Worm (Caenorhabditis elegans) whole organism, L3 larva: Measurements from ENCODE around the gene cutl-5.

ENCODE experiments used
- R02D3.7 ChIP-seq: fragments of 150-350 bp; optimal IDR thresholded peaks from 2 replicates; lab custom pipeline; 2014; ENCODE audit warnings: missing biosample characterization, missing genetic modification characterization
- ZK546.5 ChIP-seq: sonication (generic microtip); optimal IDR thresholded peaks from 2 replicates; lab custom pipeline; 2017; ENCODE audit warnings: missing biosample characterization, missing genetic modification characterization
- aly-2 ChIP-seq: fragments of 150-350 bp; optimal IDR thresholded peaks from 2 replicates; lab custom pipeline; 2014; ENCODE audit warnings: missing biosample characterization, missing genetic modification characterization
- ama-1 ChIP-seq: fragments of 150-350 bp; optimal IDR thresholded peaks from 2 replicates; lab custom pipeline; 2018
- ceh-16 ChIP-seq: sonication (generic microtip); optimal IDR thresholded peaks from 2 replicates; lab custom pipeline; 2017; ENCODE audit warnings: missing biosample characterization, missing genetic modification characterization
- ceh-28 ChIP-seq: fragments of 150-350 bp; optimal IDR thresholded peaks from 2 replicates; lab custom pipeline; 2014; ENCODE audit warnings: missing biosample characterization, missing genetic modification reagents, missing genetic modification characterization
- ceh-82 ChIP-seq: fragments of 150-350 bp; optimal IDR thresholded peaks from 2 replicates; lab custom pipeline; 2014; ENCODE audit warnings: missing biosample characterization, missing genetic modification characterization
- ceh-9 ChIP-seq: sonication (generic microtip); optimal IDR thresholded peaks from 2 replicates; lab custom pipeline; 2018; ENCODE audit warnings: missing biosample characterization, missing genetic modification characterization
- daf-12 ChIP-seq: fragments of 150-350 bp; optimal IDR thresholded peaks from 2 replicates; lab custom pipeline; 2014; ENCODE audit warnings: missing biosample characterization, missing genetic modification reagents, missing genetic modification characterization
- egl-27 ChIP-seq: sonication (generic microtip); optimal IDR thresholded peaks from 4 replicates; lab custom pipeline; 2017; ENCODE audit warnings: missing biosample characterization, missing genetic modification reagents, missing genetic modification characterization
- egl-5 ChIP-seq: fragments of 150-350 bp; optimal IDR thresholded peaks from 2 replicates; lab custom pipeline; 2017; ENCODE audit warnings: missing biosample characterization, missing genetic modification reagents, missing genetic modification characterization, inconsistent platforms
- elt-1 ChIP-seq: fragments of 150-350 bp; optimal IDR thresholded peaks from 2 replicates; lab custom pipeline; 2014; ENCODE audit warnings: missing biosample characterization, missing genetic modification characterization
- elt-2 ChIP-seq: sonication (generic microtip); optimal IDR thresholded peaks from 2 replicates; lab custom pipeline; 2016; ENCODE audit warnings: missing genetic modification reagents, mild to moderate bottlenecking, missing genetic modification characterization, missing compliant biosample characterization
- elt-3 ChIP-seq, 3 experiments: fragments of 150-350 bp in 1 of 3; sonication (generic microtip) in 2 of 3; optimal IDR thresholded peaks; 2 replicates in 2 of 3; 4 replicates in 1 of 3; lab custom pipeline; 2014 to 2017; ENCODE audit warnings: missing biosample characterization in 3 of 3, missing genetic modification characterization in 3 of 3
- eor-1 ChIP-seq, 2 experiments: fragments of 150-350 bp; optimal IDR thresholded peaks; 2 replicates each; lab custom pipeline; 2014 to 2018; ENCODE audit warnings: missing biosample characterization in 2 of 2, missing genetic modification characterization in 2 of 2
- hmg-11 ChIP-seq: sonication (generic microtip); optimal IDR thresholded peaks from 2 replicates; lab custom pipeline; 2016; ENCODE audit warnings: missing genetic modification characterization, missing compliant biosample characterization
- jun-1 ChIP-seq: fragments of 150-350 bp; optimal IDR thresholded peaks from 2 replicates; lab custom pipeline; 2014; ENCODE audit warnings: missing biosample characterization, missing genetic modification reagents, missing genetic modification characterization
- lin-39 ChIP-seq: fragments of 150-350 bp; optimal IDR thresholded peaks from 2 replicates; lab custom pipeline; 2018; ENCODE audit warnings: missing biosample characterization, missing genetic modification reagents, missing genetic modification characterization
- lsy-12 ChIP-seq: sonication (generic microtip); optimal IDR thresholded peaks from 2 replicates; lab custom pipeline; 2016; ENCODE audit warnings: mild to moderate bottlenecking, missing genetic modification characterization, missing compliant biosample characterization
- mdl-1 ChIP-seq: fragments of 150-350 bp; optimal IDR thresholded peaks from 2 replicates; lab custom pipeline; 2014; ENCODE audit warnings: missing biosample characterization, missing genetic modification characterization
- mml-1 ChIP-seq: fragments of 150-350 bp; sonication (generic microtip); optimal IDR thresholded peaks from 3 replicates; lab custom pipeline; 2014; ENCODE audit warnings: missing biosample characterization, missing genetic modification characterization
- nfya-1 ChIP-seq: sonication (generic microtip); optimal IDR thresholded peaks from 2 replicates; lab custom pipeline; 2017; ENCODE audit warnings: missing genetic modification characterization, mild to moderate bottlenecking, missing compliant biosample characterization, antibody characterized with exemption, moderate library complexity; ENCODE audit not compliant: insufficient read depth
- nhr-12 ChIP-seq: fragments of 150-350 bp; optimal IDR thresholded peaks from 2 replicates; lab custom pipeline; 2014; ENCODE audit warnings: missing biosample characterization, missing genetic modification characterization
- nhr-23 ChIP-seq: fragments of 150-350 bp; optimal IDR thresholded peaks from 2 replicates; lab custom pipeline; 2014; ENCODE audit warnings: missing biosample characterization, missing genetic modification reagents, missing genetic modification characterization
- nhr-237 ChIP-seq: fragments of 150-350 bp; optimal IDR thresholded peaks from 2 replicates; lab custom pipeline; 2014; ENCODE audit warnings: missing biosample characterization, missing genetic modification characterization
- nhr-25 ChIP-seq: sonication (generic microtip); optimal IDR thresholded peaks from 2 replicates; lab custom pipeline; 2017; ENCODE audit warnings: missing biosample characterization, missing genetic modification characterization
- nhr-28 ChIP-seq: fragments of 150-350 bp; optimal IDR thresholded peaks from 2 replicates; lab custom pipeline; 2014; ENCODE audit warnings: missing biosample characterization, missing genetic modification characterization
- nhr-43 ChIP-seq: sonication (generic microtip); optimal IDR thresholded peaks from 2 replicates; lab custom pipeline; 2016; ENCODE audit warnings: mild to moderate bottlenecking, missing genetic modification characterization, missing compliant biosample characterization; ENCODE audit not compliant: poor library complexity, severe bottlenecking
- nhr-67 ChIP-seq: fragments of 150-350 bp; optimal IDR thresholded peaks from 2 replicates; lab custom pipeline; 2014; ENCODE audit warnings: missing biosample characterization, missing genetic modification characterization
- nhr-76 ChIP-seq: fragments of 150-350 bp; sonication (generic microtip); optimal IDR thresholded peaks from 5 replicates; lab custom pipeline; 2014; ENCODE audit warnings: missing biosample characterization, missing genetic modification characterization
- nhr-77 ChIP-seq: fragments of 150-350 bp; optimal IDR thresholded peaks from 2 replicates; lab custom pipeline; 2014; ENCODE audit warnings: missing biosample characterization, missing genetic modification characterization
- pha-4 ChIP-seq: fragments of 150-350 bp; optimal IDR thresholded peaks from 2 replicates; lab custom pipeline; 2014; ENCODE audit warnings: missing biosample characterization, missing genetic modification reagents, missing genetic modification characterization
- pqm-1 ChIP-seq: fragments of 150-350 bp; optimal IDR thresholded peaks from 2 replicates; lab custom pipeline; 2017; ENCODE audit warnings: missing biosample characterization, missing genetic modification characterization, inconsistent platforms
- sea-2 ChIP-seq: fragments of 150-350 bp; sonication (generic microtip); optimal IDR thresholded peaks from 4 replicates; lab custom pipeline; 2014; ENCODE audit warnings: missing biosample characterization, missing genetic modification reagents, missing genetic modification characterization
- skn-1 ChIP-seq: fragments of 150-350 bp; optimal IDR thresholded peaks from 2 replicates; lab custom pipeline; 2014; ENCODE audit warnings: missing biosample characterization, missing genetic modification characterization
- snpc-4 ChIP-seq: fragments of 150-350 bp; optimal IDR thresholded peaks from 2 replicates; lab custom pipeline; 2014; ENCODE audit warnings: missing biosample characterization, missing genetic modification characterization
- tbx-2 ChIP-seq: sonication (generic microtip); optimal IDR thresholded peaks from 2 replicates; lab custom pipeline; 2016; ENCODE audit warnings: mild to moderate bottlenecking, missing genetic modification characterization, missing compliant biosample characterization
- unc-39 ChIP-seq: sonication (generic microtip); optimal IDR thresholded peaks from 4 replicates; lab custom pipeline; 2017; ENCODE audit warnings: missing biosample characterization, missing genetic modification characterization
- unc-62 ChIP-seq: fragments of 150-350 bp; sonication (generic microtip); optimal IDR thresholded peaks from 4 replicates; lab custom pipeline; 2014; ENCODE audit warnings: missing biosample characterization, missing genetic modification reagents, missing genetic modification characterization
- zag-1 ChIP-seq: fragments of 150-350 bp; optimal IDR thresholded peaks from 2 replicates; lab custom pipeline; 2014; ENCODE audit warnings: missing biosample characterization, missing genetic modification characterization
- ztf-11 ChIP-seq: fragments of 150-350 bp; optimal IDR thresholded peaks from 2 replicates; lab custom pipeline; 2014; ENCODE audit warnings: missing biosample characterization, missing genetic modification characterization
- ztf-4 ChIP-seq: fragments of 150-350 bp; optimal IDR thresholded peaks from 2 replicates; lab custom pipeline; 2014; ENCODE audit warnings: missing biosample characterization, missing genetic modification characterization

The cutl-5 gene

ce11 chrII:7072315-7072589, 43.5 kb downstream of the cutl-5 start, which contains the start of gene kars-1:
TSS of gene kars-1 (minus strand) at chrII:7072415.
- TF ChIP-seq nhr-237 (tag; lab: Kevin White, UChicago), result no peak
- TF ChIP-seq elt-3 (tag; optimal IDR thresholded peaks at IDR 0.05; lab: Kevin White, UChicago), result no peak
- no peak for TF ChIP-seq ceh-9
- TF ChIP-seq sea-2, result no peak
- no peak for TF ChIP-seq egl-5 (tag; lab: Kevin White, UChicago)
- no peak for TF ChIP-seq nhr-77 (tag; lab: Kevin White, UChicago)
- TF ChIP-seq lsy-12, result no peak
- TF ChIP-seq ztf-11 (tag; lab: Kevin White, UChicago), result no peak
- TF ChIP-seq mml-1, result no peak
- TF ChIP-seq pha-4 (tag; lab: Kevin White, UChicago), result no peak
- TF ChIP-seq ama-1 (lab: Kevin White, UChicago), result no peak
- TF ChIP-seq nfya-1 (tag; lab: Kevin White, UChicago), result no peak
- no peak for TF ChIP-seq nhr-43 (tag; lab: Kevin White, UChicago)
- no peak for TF ChIP-seq lin-39
- no peak for TF ChIP-seq nhr-28
- TF ChIP-seq egl-27 (tag; lab: Kevin White, UChicago), result no peak
- no peak for TF ChIP-seq nhr-67 (tag; lab: Kevin White, UChicago)
- TF ChIP-seq ceh-16 (tag; lab: Kevin White, UChicago), result no peak
- TF ChIP-seq mdl-1, result no peak

DNA sequence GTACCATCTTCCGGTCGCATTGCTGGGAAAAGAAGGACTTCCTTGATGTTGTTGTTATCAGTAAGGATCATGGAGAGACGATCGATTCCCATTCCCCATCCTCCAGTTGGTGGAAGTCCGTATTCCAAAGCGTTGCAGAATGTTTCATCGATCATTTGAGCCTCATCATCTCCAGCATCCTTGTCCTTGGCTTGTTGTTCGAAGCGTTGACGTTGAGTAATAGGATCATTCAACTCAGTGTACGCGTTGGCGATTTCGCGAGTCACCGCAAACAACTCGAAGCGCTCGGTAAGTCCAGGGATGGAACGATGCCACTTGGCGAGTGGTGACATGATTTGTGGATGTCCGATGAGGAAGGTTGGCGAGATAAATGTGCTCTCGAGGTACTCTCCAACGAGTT, 45.3 kb downstream of the cutl-5 start:
- TF ChIP-seq daf-12 (tag; lab: Kevin White, UChicago) (no peak), tbx-2 (tag; lab: Kevin White, UChicago) (no peak), ZK546.5 (no peak), zag-1 (no peak), nhr-76 (tag; lab: Kevin White, UChicago) (no peak), hmg-11 (no peak), mml-1 (no peak), nhr-237 (tag; lab: Kevin White, UChicago) (no peak), ztf-4 (tag; lab: Kevin White, UChicago) (no peak), R02D3.7 (no peak), nfya-1 (tag; lab: Kevin White, UChicago) (no peak), ceh-82 (tag; lab: Kevin White, UChicago) (no peak), mdl-1 (no peak), nhr-28 (no peak)

ce11 chrII:7069866-7070265, 45.8 kb downstream of the cutl-5 start, which contains the start of gene him-14:
TSS of gene him-14 (minus strand) at chrII:7069966.
- TF ChIP-seq egl-5 (tag; lab: Kevin White, UChicago), result no peak
- TF ChIP-seq ama-1 (lab: Kevin White, UChicago), result no peak
- no peak for TF ChIP-seq tbx-2 (tag; lab: Kevin White, UChicago)
- no peak for TF ChIP-seq ceh-28 (tag; lab: Kevin White, UChicago)
- no peak for TF ChIP-seq nhr-77 (tag; lab: Kevin White, UChicago)
- TF ChIP-seq pha-4 (tag; lab: Kevin White, UChicago), result no peak
- no peak for TF ChIP-seq nfya-1 (tag; lab: Kevin White, UChicago)
- TF ChIP-seq unc-62 (GFP tag; lab: Kevin White, UChicago), result no peak
- TF ChIP-seq nhr-28, result no peak
- no peak for TF ChIP-seq unc-39
- no peak for TF ChIP-seq elt-2
- TF ChIP-seq daf-12 (tag; lab: Kevin White, UChicago), result no peak
- no peak for TF ChIP-seq nhr-12 (tag; lab: Kevin White, UChicago)
- no peak for TF ChIP-seq lsy-12
- TF ChIP-seq aly-2 (tag; lab: Kevin White, UChicago), result no peak
- no peak for TF ChIP-seq nhr-25 (tag; lab: Kevin White, UChicago)
- TF ChIP-seq eor-1 (tag; optimal IDR thresholded peaks at IDR 0.05; lab: Kevin White, UChicago), result no peak
- no peak for TF ChIP-seq elt-1 (tag; lab: Kevin White, UChicago)
- no peak for TF ChIP-seq jun-1 (tag; lab: Kevin White, UChicago)
- no peak for TF ChIP-seq pqm-1 (tag; lab: Kevin White, UChicago)

DNA sequence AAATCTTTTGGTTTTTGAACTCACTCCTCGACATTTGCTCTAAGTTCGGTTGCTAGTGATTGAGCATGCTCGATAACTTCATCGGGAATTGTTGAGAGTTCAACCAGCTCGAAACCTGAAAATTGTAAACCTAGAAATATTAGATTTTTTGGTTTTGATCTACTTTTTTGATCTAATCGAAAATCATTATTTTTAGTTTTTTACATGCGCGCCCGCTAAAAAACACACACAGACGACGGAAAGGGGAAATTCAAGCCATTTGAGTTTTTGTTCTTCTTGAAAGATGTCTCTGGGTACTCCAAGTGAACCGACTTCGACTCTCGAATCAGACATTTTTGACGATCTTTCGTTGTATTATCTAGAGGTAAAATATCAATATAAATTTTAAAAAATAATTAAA, 50.3 kb downstream of the cutl-5 start, which contains the start of gene nos-2:
Gene nos-2, plus strand, starts transcription at position 228 of the 400 bp plus-strand sequence.
- TF ChIP-seq skn-1 (tag; lab: Kevin White, UChicago) (no peak), zag-1 (no peak), elt-3 (tag; optimal IDR thresholded peaks at IDR 0.05; lab: Kevin White, UChicago) (no peak), unc-62 (GFP tag; lab: Kevin White, UChicago) (no peak), snpc-4 (tag; lab: Kevin White, UChicago) (no peak), nhr-23 (tag; lab: Kevin White, UChicago) (no peak), nhr-237 (tag; lab: Kevin White, UChicago) (no peak), ztf-11 (tag; lab: Kevin White, UChicago) (no peak)
